Worm (Caenorhabditis elegans) whole organism, L3 larva: ENCODE data around the gene F20D12.7.

Experiments
- aly-2 ChIP-seq: fragments of 150-350 bp; optimal IDR thresholded peaks from 2 replicates; lab custom pipeline; 2014; ENCODE audit warnings: missing biosample characterization, missing genetic modification characterization
- zag-1 ChIP-seq: fragments of 150-350 bp; optimal IDR thresholded peaks from 2 replicates; lab custom pipeline; 2014; ENCODE audit warnings: missing biosample characterization, missing genetic modification characterization
- ztf-4 ChIP-seq: fragments of 150-350 bp; optimal IDR thresholded peaks from 2 replicates; lab custom pipeline; 2014; ENCODE audit warnings: missing biosample characterization, missing genetic modification characterization

DNA sequence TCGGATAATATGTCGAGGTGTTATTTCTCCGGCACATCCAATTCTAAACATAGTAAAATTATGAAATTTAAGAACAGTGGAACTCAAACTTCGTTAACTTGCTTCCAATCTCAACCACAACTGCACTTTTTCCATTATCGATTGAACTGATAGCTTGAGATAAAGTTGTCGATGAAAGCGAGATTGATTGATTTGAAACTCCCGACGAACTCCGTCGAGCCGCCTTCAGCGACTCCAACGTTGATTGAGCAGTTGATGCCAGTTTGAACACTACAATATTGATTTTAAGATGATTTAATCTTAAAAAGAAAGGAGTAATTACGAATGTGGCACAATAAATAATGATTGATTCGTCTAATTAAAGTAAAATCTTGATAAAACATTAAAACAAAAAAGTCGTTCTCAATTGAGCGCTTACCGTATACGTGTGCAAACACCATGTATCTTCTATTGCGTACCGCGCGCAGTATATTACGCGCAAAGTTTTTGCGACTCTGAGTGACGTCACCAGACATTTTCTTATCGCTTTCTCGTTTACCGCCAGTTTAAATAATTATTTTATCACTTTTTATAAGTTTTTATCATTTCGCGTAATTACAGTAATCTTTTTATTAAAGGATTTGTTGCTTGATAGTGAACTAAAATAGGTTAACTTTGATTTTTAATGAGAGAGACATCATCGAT is 36.4 kb downstream of the F20D12.7 start, which contains the start of gene arp-11:
- TF ChIP-seq ztf-4 (tag; lab: Kevin White, UChicago) (no peak), aly-2 (tag; lab: Kevin White, UChicago) (no peak), zag-1 (tag; lab: Kevin White, UChicago) (no peak)
